Worm (Caenorhabditis elegans): Measurements from ENCODE around the gene lin-49.

- TF ChIP-seq lin-15B (tag; optimal IDR thresholded peaks at IDR 0.05), result no peak
- no peak for TF ChIP-seq dmd-8 (GFP tag; IDR thresholded peaks at IDR 0.05)
- TF ChIP-seq nhr-28 (tag; optimal IDR thresholded peaks at IDR 0.05), result no peak
- TF ChIP-seq snpc-4 (tag; optimal IDR thresholded peaks at IDR 0.05), result no peak
- no peak for TF ChIP-seq nhr-11 (tag; optimal IDR thresholded peaks at IDR 0.05)
- no peak for TF ChIP-seq egl-27 (tag; optimal IDR thresholded peaks at IDR 0.05)
- no peak for TF ChIP-seq unc-39 (tag; optimal IDR thresholded peaks at IDR 0.05)
- no peak for TF ChIP-seq lsy-2 (tag; optimal IDR thresholded peaks at IDR 0.05)
- TF ChIP-seq nhr-25 (tag; optimal IDR thresholded peaks at IDR 0.05; ENCODE audit: borderline replicate concordance, insufficient read depth), result no peak
- no peak for TF ChIP-seq zag-1 (tag; optimal IDR thresholded peaks at IDR 0.05)
- TF ChIP-seq nhr-237 (tag; optimal IDR thresholded peaks at IDR 0.05), result no peak
- no peak for TF ChIP-seq cey-2 (tag; optimal IDR thresholded peaks at IDR 0.05; ENCODE audit: borderline replicate concordance, insufficient read depth)
Observed at ce11 chrIV:8673733-8674375, 53.4 kb downstream of the lin-49 start.

Data from whole organism, L4 larva.